Fruit fly (Drosophila melanogaster) whole organism, wandering third instar larva: ENCODE results near the gene SamDC.
A peak's percentile ranks its signal among the peaks of the same experiment; 100 is the strongest.

Experiments
- CG32264 ChIP-seq: fragments of 200-800 bp; sonication (Bioruptor generic); optimal IDR thresholded peaks from 2 replicates; lab custom pipeline; 2016; ENCODE audit warnings: missing biosample characterization, missing genetic modification characterization
- CG9705 ChIP-seq: fragments of 200-800 bp; sonication (Bioruptor generic); optimal IDR thresholded peaks from 2 replicates; lab custom pipeline; 2018; ENCODE audit warnings: missing biosample characterization, mild to moderate bottlenecking, missing genetic modification characterization
- Dfd ChIP-seq: fragments of >200 bp; optimal IDR thresholded peaks from 2 replicates; lab custom pipeline; 2017; ENCODE audit warnings: missing biosample characterization, missing genetic modification characterization
- Dif ChIP-seq: fragments of 200-275, 200-300 bp; sonication (Bioruptor generic); optimal IDR thresholded peaks from 2 replicates; lab custom pipeline; 2018; ENCODE audit warnings: missing biosample characterization, missing genetic modification characterization; ENCODE audit not compliant: partially characterized antibody
- HLH106 ChIP-seq: fragments of 200-800 bp; optimal IDR thresholded peaks from 3 replicates; lab custom pipeline; 2019; ENCODE audit warnings: missing biosample characterization, mild to moderate bottlenecking, missing genetic modification characterization, moderate library complexity
- Hnf4 ChIP-seq: fragments of 200-800 bp; sonication (Bioruptor generic); optimal IDR thresholded peaks from 2 replicates; lab custom pipeline; 2016; ENCODE audit warnings: missing biosample characterization, mild to moderate bottlenecking, missing genetic modification characterization
- Hr83 ChIP-seq: fragments of 200-300 bp; sonication (Bioruptor generic); optimal IDR thresholded peaks from 2 replicates; lab custom pipeline; 2016; ENCODE audit warnings: missing biosample characterization, mild to moderate bottlenecking, missing genetic modification characterization, moderate library complexity; ENCODE audit not compliant: poor library complexity, severe bottlenecking
- Jra ChIP-seq: sonication (Bioruptor generic); optimal IDR thresholded peaks from 2 replicates; lab custom pipeline; 2016; ENCODE audit warnings: missing biosample characterization, missing genetic modification characterization
- Myc ChIP-seq: fragments of >200 bp; optimal IDR thresholded peaks from 2 replicates; lab custom pipeline; 2017
- N ChIP-seq: fragments of >200 bp; optimal IDR thresholded peaks from 2 replicates; lab custom pipeline; 2018; ENCODE audit warnings: missing biosample characterization, missing external identifiers, missing genetic modification characterization
- OdsH ChIP-seq: fragments of 200-800 bp; sonication (Bioruptor generic); optimal IDR thresholded peaks from 2 replicates; lab custom pipeline; 2016; ENCODE audit warnings: missing biosample characterization, mild to moderate bottlenecking, missing genetic modification characterization
- Rel ChIP-seq, 2 experiments: fragments of 200-800 bp; sonication (Bioruptor generic) in 1 of 2; optimal IDR thresholded peaks; 2 replicates in 1 of 2; 3 replicates in 1 of 2; lab custom pipeline; 2016 to 2019; ENCODE audit warnings: mild to moderate bottlenecking in 2 of 2, missing biosample characterization in 2 of 2, missing genetic modification characterization in 2 of 2, moderate library complexity in 1 of 2
- Vsx2 ChIP-seq: fragments of 200-300, 225-300 bp; sonication (Bioruptor generic); optimal IDR thresholded peaks from 2 replicates; lab custom pipeline; 2018; ENCODE audit warnings: missing biosample characterization, missing genetic modification characterization; ENCODE audit not compliant: partially characterized antibody
- brk ChIP-seq: fragments of 200-800 bp; sonication (Bioruptor generic); optimal IDR thresholded peaks from 2 replicates; lab custom pipeline; 2016; ENCODE audit warnings: missing biosample characterization, mild to moderate bottlenecking, missing genetic modification characterization
- dl ChIP-seq, 2 experiments: fragments of 175-275, 200-275 bp in 1 of 2; fragments of 200-275 bp in 1 of 2; sonication (Bioruptor generic); optimal IDR thresholded peaks; lab custom pipeline; 2018; ENCODE audit warnings: mild to moderate bottlenecking in 2 of 2, missing biosample characterization in 2 of 2, missing genetic modification characterization in 2 of 2, moderate library complexity in 2 of 2; ENCODE audit not compliant: partially characterized antibody in 2 of 2, insufficient read depth in 1 of 2
- dmrt93B ChIP-seq: fragments of 200-800 bp; sonication (Bioruptor generic); optimal IDR thresholded peaks from 2 replicates; lab custom pipeline; 2018; ENCODE audit warnings: missing biosample characterization, mild to moderate bottlenecking, missing genetic modification characterization
- dsf ChIP-seq: sonication (Bioruptor generic); optimal IDR thresholded peaks from 2 replicates; lab custom pipeline; 2016; ENCODE audit warnings: missing biosample characterization, missing genetic modification characterization, borderline replicate concordance
- ey ChIP-seq: fragments of 200-800 bp; sonication (Bioruptor generic); optimal IDR thresholded peaks from 2 replicates; lab custom pipeline; 2016; ENCODE audit warnings: missing biosample characterization, missing genetic modification characterization
- h ChIP-seq: fragments of 200-800 bp; sonication (Bioruptor generic); optimal IDR thresholded peaks from 3 replicates; lab custom pipeline; 2016; ENCODE audit warnings: missing biosample characterization, mild to moderate bottlenecking, missing genetic modification characterization
- psq ChIP-seq: fragments of 200-800 bp; sonication (Bioruptor generic); optimal IDR thresholded peaks from 3 replicates; lab custom pipeline; 2017; ENCODE audit warnings: missing biosample characterization, mild to moderate bottlenecking, missing genetic modification characterization, moderate library complexity
- rgr ChIP-seq: fragments of 200-800 bp; sonication (Bioruptor generic); optimal IDR thresholded peaks from 3 replicates; lab custom pipeline; 2016; ENCODE audit warnings: missing biosample characterization, mild to moderate bottlenecking, missing genetic modification characterization
- sage ChIP-seq: fragments of 200-800 bp; sonication (Bioruptor generic); optimal IDR thresholded peaks from 2 replicates; lab custom pipeline; 2016; ENCODE audit warnings: missing biosample characterization, mild to moderate bottlenecking, missing genetic modification characterization
- tai ChIP-seq: sonication (Bioruptor generic); optimal IDR thresholded peaks from 2 replicates; lab custom pipeline; 2016; ENCODE audit warnings: missing biosample characterization, missing genetic modification characterization
- woc ChIP-seq: sonication (Bioruptor generic); optimal IDR thresholded peaks from 2 replicates; lab custom pipeline; 2016; ENCODE audit warnings: missing biosample characterization, mild to moderate bottlenecking, missing genetic modification characterization

The SamDC gene

DNA sequence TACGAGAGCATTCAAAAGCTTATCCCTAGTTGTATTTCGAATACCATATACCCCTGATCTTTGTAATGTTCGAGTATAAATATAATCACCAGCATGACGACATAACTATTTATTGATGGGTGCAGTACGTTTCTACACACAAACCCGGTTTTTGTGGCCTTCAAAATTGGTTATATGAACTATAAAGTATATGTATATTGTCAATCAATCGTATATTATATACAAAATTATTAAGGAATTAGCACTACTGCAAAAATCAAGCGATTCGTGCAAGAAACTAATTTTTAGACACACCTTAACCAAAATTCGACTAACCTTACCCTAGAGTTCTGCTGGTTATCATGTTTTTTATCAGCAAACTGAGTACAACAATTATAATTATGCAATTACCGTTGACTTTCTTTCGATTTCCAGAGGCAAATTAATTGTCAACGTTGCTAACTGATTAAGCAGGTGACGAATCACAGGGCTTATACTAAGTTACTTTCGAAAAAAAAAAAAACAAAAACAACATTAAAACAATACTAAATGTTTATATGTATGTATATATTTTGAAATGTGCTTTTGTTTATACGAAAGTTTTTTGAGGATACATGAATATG, 19.0 kb upstream of the SamDC start:
- TF ChIP-seq Jra = no peak
- no peak for TF ChIP-seq sage (GFP tag; lab: Kevin White, UChicago)
- TF ChIP-seq rgr (GFP tag; lab: Kevin White, UChicago) = no peak
- TF ChIP-seq N (GFP tag; lab: Kevin White, UChicago) = no peak
- no peak for TF ChIP-seq Myc (lab: Kevin White, UChicago)
- TF ChIP-seq woc (GFP tag; lab: Kevin White, UChicago) = no peak
- TF ChIP-seq CG9705 = no peak
- no peak for TF ChIP-seq brk (GFP tag; lab: Kevin White, UChicago)
- TF ChIP-seq dmrt93B = no peak
- no peak for TF ChIP-seq dsf (GFP tag; lab: Kevin White, UChicago)
- no peak for TF ChIP-seq Dif
- no peak for TF ChIP-seq Dfd
- TF ChIP-seq h (GFP tag; lab: Kevin White, UChicago) = no peak
- no peak for TF ChIP-seq Vsx2 (GFP tag; lab: Kevin White, UChicago)

DNA sequence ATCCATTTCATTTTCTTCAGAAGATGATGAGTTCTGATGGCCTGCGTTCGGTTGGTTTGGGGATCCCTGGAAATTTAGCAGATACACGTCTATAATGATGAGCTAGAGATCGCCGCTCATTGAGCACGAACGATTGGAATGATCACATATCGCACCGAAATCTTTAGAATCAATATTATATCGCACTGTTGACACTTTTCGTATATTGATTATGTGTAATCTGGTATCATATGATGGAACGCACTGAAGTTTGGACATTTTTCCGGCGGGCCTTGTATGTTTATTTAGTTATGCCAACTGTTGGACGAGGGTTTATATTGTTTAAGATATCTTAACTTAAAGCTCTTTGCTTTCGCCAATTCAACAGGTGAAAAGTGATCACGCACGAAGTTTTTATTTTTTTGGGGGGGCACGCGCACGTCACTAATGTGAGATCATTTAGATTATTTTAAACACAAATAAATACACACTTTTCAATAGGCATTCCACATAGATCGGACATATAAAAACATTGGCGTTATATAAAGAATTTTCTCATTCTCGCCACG, 18.1 kb upstream of the SamDC start:
- no peak for TF ChIP-seq Hnf4 (GFP tag; lab: Kevin White, UChicago)
- TF ChIP-seq h (GFP tag; lab: Kevin White, UChicago) = peak; percentile 11
- TF ChIP-seq brk (GFP tag; lab: Kevin White, UChicago) = peak; percentile 10
- no peak for TF ChIP-seq Dfd
- TF ChIP-seq CG32264 (GFP tag; lab: Kevin White, UChicago) = no peak
- TF ChIP-seq woc (GFP tag; lab: Kevin White, UChicago) = peak; percentile 10
- no peak for TF ChIP-seq dl (GFP tag; optimal IDR thresholded peaks at IDR 0.05; lab: Kevin White, UChicago; ENCODE audit: insufficient read depth in 1 of 2, partially characterized antibody in 2 of 2)
- no peak for TF ChIP-seq Rel (GFP tag; optimal IDR thresholded peaks at IDR 0.05; lab: Kevin White, UChicago)
- peak; percentile 69 for TF ChIP-seq Rel (tag; optimal IDR thresholded peaks at IDR 0.05; lab: Kevin White, UChicago)
- TF ChIP-seq, all 38 proteins: peak for 4

DNA sequence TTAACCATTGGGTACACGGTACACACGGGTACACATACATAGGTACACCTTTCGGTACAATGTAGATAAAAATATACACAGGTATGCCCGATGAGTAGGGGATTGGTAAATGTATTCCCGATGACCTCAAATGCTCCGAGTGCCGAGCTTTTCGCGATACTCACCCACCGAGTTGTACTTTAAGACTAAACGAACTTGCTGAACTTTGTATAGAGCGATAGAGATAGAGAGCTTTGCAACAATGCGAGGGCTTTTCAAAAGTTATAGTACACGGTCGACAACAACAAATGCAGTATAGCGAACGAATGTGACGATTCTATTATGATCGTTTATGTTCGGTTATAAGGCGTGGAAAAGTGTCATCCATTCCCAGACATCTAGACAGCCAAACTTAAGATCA, 17.6 kb upstream of the SamDC start:
- TF ChIP-seq psq (GFP tag; lab: Kevin White, UChicago) (no peak), Rel (GFP tag; optimal IDR thresholded peaks at IDR 0.05; lab: Kevin White, UChicago) (peak; percentile 21), Rel (tag; optimal IDR thresholded peaks at IDR 0.05; lab: Kevin White, UChicago) (no peak), tai (GFP tag; lab: Kevin White, UChicago) (no peak)

DNA sequence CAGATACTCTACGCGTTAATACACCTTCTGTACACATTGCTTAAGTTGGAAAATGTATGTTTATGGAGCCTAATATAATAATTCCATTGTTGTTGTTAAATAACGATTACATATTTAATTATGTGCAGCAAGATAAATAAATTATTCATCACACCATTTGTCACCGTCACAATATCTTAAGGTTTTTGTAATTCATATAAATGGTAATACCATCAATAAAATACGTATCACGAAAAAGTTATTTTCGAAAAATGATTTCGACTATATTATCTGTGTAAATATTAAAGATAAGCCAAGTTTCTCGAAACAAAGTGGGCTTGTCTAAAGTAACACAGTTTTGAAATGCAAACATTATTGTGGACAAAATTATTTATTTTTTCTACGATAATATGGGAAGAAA, 17.1 kb upstream of the SamDC start, which contains the start of gene CG4995:
TSS of gene CG4995 (plus strand) at position 301 of the 400 bp plus-strand sequence.
- no peak for TF ChIP-seq ey (GFP tag; lab: Kevin White, UChicago)
- TF ChIP-seq, all 38 proteins: peak for 0

DNA sequence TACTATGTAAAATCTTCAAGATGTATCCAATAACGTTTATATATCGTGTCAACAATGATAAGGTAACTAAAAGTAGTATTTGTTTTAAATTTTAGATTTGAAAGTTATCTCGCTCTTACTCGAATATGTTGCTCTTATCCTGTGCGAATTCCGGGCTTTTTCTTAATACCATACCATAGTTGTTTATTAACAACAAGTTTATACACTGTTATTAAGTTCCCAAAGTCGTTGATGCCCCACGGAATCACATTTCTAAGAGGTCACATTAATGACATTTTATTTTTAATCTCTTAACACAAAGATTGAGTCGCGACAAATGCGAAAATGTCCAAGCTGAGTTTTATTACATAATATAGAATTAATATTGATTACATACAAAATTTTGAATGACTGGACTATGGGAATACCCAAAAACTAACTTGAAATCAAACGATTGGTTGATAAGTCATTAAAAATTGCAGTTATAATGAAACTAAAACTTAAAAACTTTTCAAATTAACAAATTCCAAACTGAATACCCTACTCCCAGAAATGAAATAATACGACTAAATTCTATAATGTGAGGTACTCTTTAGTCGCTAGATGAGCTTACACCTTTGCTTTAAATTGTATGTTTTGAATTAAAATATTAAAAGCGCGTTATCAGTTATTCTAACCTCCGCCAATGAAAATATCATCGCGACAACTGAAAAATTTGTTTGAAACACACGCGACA, 16.3 kb upstream of the SamDC start, which contains the start of gene CG5381:
TSS of gene CG5381 (minus strand) at position 330 of the 715 bp plus-strand sequence.
- TF ChIP-seq HLH106 (no peak), Rel (GFP tag; optimal IDR thresholded peaks at IDR 0.05; lab: Kevin White, UChicago) (no peak), Rel (tag; optimal IDR thresholded peaks at IDR 0.05; lab: Kevin White, UChicago) (peak; percentile 77)

DNA sequence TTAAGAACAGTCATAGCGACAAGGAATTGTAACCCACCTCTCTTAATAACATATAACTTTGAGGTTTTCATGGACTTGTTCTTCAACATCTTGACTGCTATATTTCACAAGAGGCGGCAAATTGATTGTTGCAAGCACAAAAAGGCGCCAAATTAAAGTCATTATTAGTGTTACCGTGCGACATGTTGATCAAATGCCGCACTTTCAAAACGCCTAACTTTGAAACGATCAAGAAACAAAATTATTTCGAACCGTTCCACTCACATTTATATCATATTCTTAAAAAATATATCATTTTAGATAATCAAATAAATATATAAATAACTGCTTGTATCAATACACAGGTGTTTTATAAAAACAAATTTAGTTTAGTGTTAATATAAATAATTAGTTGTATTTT, 11.5 kb upstream of the SamDC start, which contains the start of gene RnrL:
TSS of gene RnrL (minus strand) at position 154 of the 400 bp plus-strand sequence.
- TF ChIP-seq Jra (no peak), Hr83 (GFP tag; lab: Kevin White, UChicago) (no peak), dmrt93B (no peak), dsf (GFP tag; lab: Kevin White, UChicago) (no peak), OdsH (GFP tag; lab: Kevin White, UChicago) (no peak)
